Fruit fly (Drosophila melanogaster) whole organism, pupa: ENCODE data around the gene Atpalpha.
A peak's percentile ranks its signal among the peaks of the same experiment; 100 is the strongest.

ENCODE experiments used
- CG10348 ChIP-seq: fragments of 200-800 bp; sonication (Bioruptor generic); IDR thresholded peaks from 2 replicates; pipeline ENCODE4 v1.3.6; 2022; ENCODE audit warnings: missing biosample characterization, missing genetic modification characterization
- CG12605 ChIP-seq: fragments of 200-800 bp; sonication (Bioruptor generic); IDR thresholded peaks from 2 replicates; pipeline ENCODE4 v1.3.6; 2022; ENCODE audit warnings: missing biosample characterization, missing genetic modification characterization
- CG13204 ChIP-seq: fragments of 200-800 bp; sonication (Bioruptor generic); optimal IDR thresholded peaks from 2 replicates; lab custom pipeline; 2018; ENCODE audit warnings: missing biosample characterization, mild to moderate bottlenecking, missing genetic modification characterization, moderate library complexity
- CG14655 ChIP-seq: fragments of 200-800 bp; sonication (Bioruptor generic); optimal IDR thresholded peaks from 3 replicates; lab custom pipeline; 2017; ENCODE audit warnings: mild to moderate bottlenecking, missing biosample characterization, missing genetic modification reagents, missing genetic modification characterization
- CG15710 ChIP-seq: fragments of 200-800 bp; sonication (Bioruptor generic); optimal IDR thresholded peaks from 2 replicates; lab custom pipeline; 2018; ENCODE audit warnings: missing biosample characterization, mild to moderate bottlenecking, missing genetic modification characterization, moderate library complexity
- CG17806 ChIP-seq: fragments of 200-800 bp; sonication (Bioruptor generic); optimal IDR thresholded peaks from 2 replicates; lab custom pipeline; 2018; ENCODE audit warnings: missing biosample characterization, mild to moderate bottlenecking, missing genetic modification characterization, moderate library complexity
- CG32121 ChIP-seq: fragments of 200-800 bp; sonication (Bioruptor generic); IDR thresholded peaks from 2 replicates; pipeline ENCODE4 v1.3.6; 2022; ENCODE audit warnings: missing biosample characterization, missing genetic modification characterization
- CG34367 ChIP-seq: fragments of 200-800 bp; sonication (Bioruptor generic); optimal IDR thresholded peaks from 2 replicates; lab custom pipeline; 2018; ENCODE audit warnings: missing biosample characterization, mild to moderate bottlenecking, missing genetic modification characterization
- CG4496 ChIP-seq: fragments of 200-800 bp; sonication (Bioruptor generic); IDR thresholded peaks from 3 replicates; pipeline ENCODE4 v1.3.6; 2022; ENCODE audit warnings: missing biosample characterization, missing genetic modification characterization
- CG8159 ChIP-seq: fragments of 200-800 bp; sonication (Bioruptor generic); optimal IDR thresholded peaks from 3 replicates; lab custom pipeline; 2018; ENCODE audit warnings: missing biosample characterization, mild to moderate bottlenecking, missing genetic modification characterization, moderate library complexity
- CG8301 ChIP-seq: fragments of 200-800 bp; sonication (Bioruptor generic); optimal IDR thresholded peaks from 2 replicates; lab custom pipeline; 2018; ENCODE audit warnings: missing biosample characterization, mild to moderate bottlenecking, missing genetic modification characterization
- CG9948 ChIP-seq: fragments of 200-800 bp; sonication (Bioruptor generic); optimal IDR thresholded peaks from 2 replicates; lab custom pipeline; 2018; ENCODE audit warnings: missing biosample characterization, mild to moderate bottlenecking, missing genetic modification characterization, moderate library complexity
- D1 ChIP-seq: fragments of 200-800 bp; sonication (Bioruptor generic); optimal IDR thresholded peaks from 2 replicates; lab custom pipeline; 2018; ENCODE audit warnings: missing biosample characterization, mild to moderate bottlenecking, missing genetic modification characterization, moderate library complexity
- EcR ChIP-seq: fragments of 200-800 bp; sonication (Bioruptor generic); optimal IDR thresholded peaks from 3 replicates; lab custom pipeline; 2019; ENCODE audit warnings: missing biosample characterization, missing genetic modification characterization, mild to moderate bottlenecking, moderate library complexity, missing genetic modification reagents
- Ets98B ChIP-seq: fragments of 200-800 bp; sonication (Bioruptor generic); IDR thresholded peaks from 2 replicates; pipeline ENCODE4 v1.3.6; 2022; ENCODE audit warnings: missing biosample characterization, missing genetic modification characterization
- Pif1A ChIP-seq: fragments of 200-800 bp; sonication (Bioruptor generic); optimal IDR thresholded peaks from 3 replicates; lab custom pipeline; 2016; ENCODE audit warnings: missing biosample characterization, missing genetic modification characterization
- Pif1B ChIP-seq: fragments of 200-800 bp; sonication (Bioruptor generic); optimal IDR thresholded peaks from 3 replicates; lab custom pipeline; 2016; ENCODE audit warnings: missing biosample characterization, missing genetic modification characterization
- Snoo ChIP-seq: fragments of 200-800 bp; sonication (Bioruptor generic); optimal IDR thresholded peaks from 3 replicates; lab custom pipeline; 2017; ENCODE audit warnings: missing biosample characterization, mild to moderate bottlenecking, missing genetic modification characterization, inconsistent platforms
- fd96Ca ChIP-seq: fragments of 200-800 bp; sonication (Bioruptor generic); IDR thresholded peaks from 3 replicates; pipeline ENCODE4 v1.3.6; 2022; ENCODE audit warnings: missing biosample characterization, missing genetic modification characterization
- gl ChIP-seq: fragments of 200-800 bp; sonication (Bioruptor generic); optimal IDR thresholded peaks from 2 replicates; lab custom pipeline; 2018; ENCODE audit warnings: missing biosample characterization, mild to moderate bottlenecking, missing genetic modification characterization
- rn ChIP-seq: fragments of 200-800 bp; sonication (Bioruptor generic); IDR thresholded peaks from 2 replicates; pipeline ENCODE4 v1.3.6; 2022; ENCODE audit warnings: missing biosample characterization, missing genetic modification characterization

Atpalpha gene

DNA sequence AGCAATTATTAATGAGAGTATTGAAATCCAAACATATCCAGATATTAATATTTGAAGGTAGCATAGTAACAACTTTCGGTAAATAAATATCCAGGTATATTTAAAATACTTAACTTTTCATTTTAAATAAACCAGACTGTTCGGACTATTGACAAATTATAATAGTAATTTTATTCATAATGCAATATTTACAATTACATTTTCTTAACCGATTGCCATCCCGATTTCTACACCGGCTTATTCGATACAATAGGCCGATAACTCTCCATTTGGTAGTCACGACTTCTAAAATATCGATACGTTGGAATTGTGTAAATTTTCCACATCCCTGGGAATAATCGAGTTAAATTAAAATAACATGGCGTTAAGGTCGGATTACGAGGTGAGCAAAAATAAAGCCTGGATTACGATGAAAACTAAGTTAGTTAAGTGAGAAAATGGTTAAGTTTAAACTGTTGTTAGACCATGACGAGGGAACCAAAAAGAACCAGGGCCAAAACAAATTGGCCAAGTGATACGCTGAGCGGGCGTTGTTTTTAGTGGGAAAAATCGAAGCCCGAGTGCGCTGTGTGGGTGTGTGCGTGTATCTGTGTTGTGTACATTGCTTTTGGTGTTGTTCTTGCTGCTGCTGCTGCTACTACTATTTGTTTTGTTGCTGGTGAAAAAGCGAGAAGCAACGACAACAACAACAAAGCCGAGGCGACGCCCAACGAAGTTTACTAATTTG is at the start of gene Atpalpha:
Gene Atpalpha, plus strand, starts transcription at position 267 of the 727 bp plus-strand sequence.
- no peak for TF ChIP-seq CG17806 (tag; lab: Kevin White, UChicago)
- TF ChIP-seq CG34367 (tag; lab: Kevin White, UChicago): no peak
- no peak for TF ChIP-seq CG8159 (tag; lab: Kevin White, UChicago)
- TF ChIP-seq rn (GFP tag; lab: Robert Waterston, UW): no peak
- TF ChIP-seq Snoo (tag; lab: Kevin White, UChicago): no peak
- TF ChIP-seq gl (tag; lab: Kevin White, UChicago): no peak

DNA sequence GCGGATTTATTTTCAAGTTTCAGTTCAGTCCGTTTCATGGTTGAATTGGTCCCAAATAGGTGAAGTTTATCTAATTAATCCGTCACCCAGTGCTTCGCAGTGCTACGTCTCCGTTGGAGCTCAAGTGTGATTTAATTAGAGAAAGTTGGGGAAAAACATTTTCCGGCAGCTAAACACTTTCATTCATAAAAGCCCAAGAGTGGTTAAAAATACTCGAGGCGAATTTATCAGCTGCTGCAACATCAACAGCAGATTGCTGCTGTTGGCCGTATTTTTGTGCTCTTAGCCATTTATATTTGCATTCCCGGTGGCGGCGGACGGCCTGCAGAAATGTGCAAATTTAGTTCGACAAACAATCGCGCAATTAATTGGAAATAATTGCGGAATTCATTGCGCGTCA is 46.9 kb upstream of the Atpalpha start, which contains the start of gene Grik:
Gene Grik, plus strand, starts transcription at position 301 of the 400 bp plus-strand sequence.
- TF ChIP-seq CG4496 (GFP tag; lab: Robert Waterston, UW) (no peak), CG17806 (tag; lab: Kevin White, UChicago) (no peak), Pif1B (GFP tag; lab: Kevin White, UChicago) (no peak), D1 (tag; lab: Kevin White, UChicago) (no peak), CG32121 (GFP tag; lab: Robert Waterston, UW) (no peak), CG34367 (tag; lab: Kevin White, UChicago) (no peak), CG12605 (no peak)

- TF ChIP-seq CG10348 (GFP tag; lab: Robert Waterston, UW) (no peak), D1 (tag; lab: Kevin White, UChicago) (no peak), rn (GFP tag; lab: Robert Waterston, UW) (no peak), CG15710 (tag; lab: Kevin White, UChicago) (no peak), CG9948 (no peak), CG8301 (tag; lab: Kevin White, UChicago) (no peak), CG13204 (no peak), Pif1A (no peak), CG32121 (GFP tag; lab: Robert Waterston, UW) (no peak), CG17806 (tag; lab: Kevin White, UChicago) (no peak), Pif1B (GFP tag; lab: Kevin White, UChicago) (no peak), Snoo (tag; lab: Kevin White, UChicago) (no peak), CG12605 (no peak), EcR (GFP tag; lab: Kevin White, UChicago) (no peak), CG14655 (GFP tag; lab: Kevin White, UChicago) (no peak), fd96Ca (GFP tag; lab: Robert Waterston, UW) (no peak), gl (tag; lab: Kevin White, UChicago) (no peak), CG34367 (tag; lab: Kevin White, UChicago) (no peak), CG4496 (GFP tag; lab: Robert Waterston, UW) (no peak)
Measured at dm6 chr3R:20905418-20905817, 43.1 kb upstream of the Atpalpha start, which contains the start of gene TotX. Gene TotX, minus strand, starts transcription at chr3R:20905518.

DNA sequence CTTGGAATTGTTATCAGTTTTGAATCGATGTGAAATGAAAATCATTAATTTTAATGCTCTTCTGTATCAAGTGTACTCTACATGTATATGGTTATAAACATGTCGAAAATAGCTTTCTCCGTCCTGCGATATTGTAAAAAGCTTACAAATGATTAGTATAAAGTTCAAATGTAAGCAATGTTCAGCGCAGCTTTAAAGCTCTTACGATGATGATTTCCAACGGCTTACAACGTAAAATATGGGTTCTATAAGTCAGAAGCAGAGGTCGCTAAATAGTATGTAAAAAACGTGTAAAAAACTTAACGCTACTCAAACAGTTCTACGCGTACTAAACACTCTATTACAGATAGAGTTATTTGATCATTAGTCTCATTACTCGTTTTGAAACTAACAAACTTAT is 39.9 kb upstream of the Atpalpha start:
- TF ChIP-seq fd96Ca (GFP tag; lab: Robert Waterston, UW): no peak
- no peak for TF ChIP-seq CG13204
- TF ChIP-seq EcR (GFP tag; lab: Kevin White, UChicago): no peak
- TF ChIP-seq Pif1B (GFP tag; lab: Kevin White, UChicago): no peak
- TF ChIP-seq Snoo (tag; lab: Kevin White, UChicago): no peak
- TF ChIP-seq rn (GFP tag; lab: Robert Waterston, UW): no peak
- TF ChIP-seq CG10348 (GFP tag; lab: Robert Waterston, UW): no peak
- TF ChIP-seq Pif1A: no peak
- no peak for TF ChIP-seq D1 (tag; lab: Kevin White, UChicago)
- no peak for TF ChIP-seq CG8159 (tag; lab: Kevin White, UChicago)
- no peak for TF ChIP-seq CG12605
- no peak for TF ChIP-seq CG34367 (tag; lab: Kevin White, UChicago)
- TF ChIP-seq CG17806 (tag; lab: Kevin White, UChicago): no peak
- no peak for TF ChIP-seq CG32121 (GFP tag; lab: Robert Waterston, UW)
- no peak for TF ChIP-seq gl (tag; lab: Kevin White, UChicago)
- TF ChIP-seq Ets98B (GFP tag; lab: Robert Waterston, UW): no peak

dm6 chr3R:20912725-20913124 is 35.8 kb upstream of the Atpalpha start:
- 0 out of 2 replicates have a peak, but pooled peaks have one; percentile 19 for TF ChIP-seq CG32121 (GFP tag; lab: Robert Waterston, UW)
- TF ChIP-seq CG12605: peak; percentile 31; the same call in 1 of the 2 replicates
- no peak for TF ChIP-seq gl (tag; lab: Kevin White, UChicago)
- peak; percentile 29 for TF ChIP-seq EcR (GFP tag; lab: Kevin White, UChicago)
- no peak for TF ChIP-seq Pif1B (GFP tag; lab: Kevin White, UChicago)

DNA sequence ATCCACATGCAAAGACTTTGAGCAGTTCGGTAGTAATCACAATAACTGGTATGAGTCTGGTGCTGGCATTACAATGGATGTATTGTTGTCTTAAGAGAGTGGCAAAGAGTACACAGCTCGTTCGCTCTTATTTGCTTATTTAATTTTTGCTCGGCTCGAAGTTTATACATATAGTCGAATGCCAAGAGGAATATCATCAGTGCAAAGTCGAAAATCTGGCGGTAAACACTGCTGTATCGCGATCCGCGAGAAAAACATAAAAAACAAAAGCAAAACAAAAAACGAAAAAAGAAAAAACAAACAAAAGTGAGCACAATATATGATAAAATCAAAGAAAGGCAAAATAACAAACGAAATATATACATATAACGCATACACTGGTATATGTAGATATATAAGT is 34.4 kb upstream of the Atpalpha start, which contains the start of gene hdly:
Gene hdly, plus strand, starts transcription at position 194 of the 400 bp plus-strand sequence.
- peak; percentile 99 for TF ChIP-seq Ets98B (GFP tag; lab: Robert Waterston, UW)
- TF ChIP-seq CG13204: peak; percentile 99
- TF ChIP-seq rn (GFP tag; lab: Robert Waterston, UW): peak; percentile 99
- peak; percentile 99 for TF ChIP-seq Pif1B (GFP tag; lab: Kevin White, UChicago)
- peak; percentile 98 for TF ChIP-seq fd96Ca (GFP tag; lab: Robert Waterston, UW)
- peak; percentile 90 for TF ChIP-seq CG9948
- peak; percentile 94 for TF ChIP-seq CG17806 (tag; lab: Kevin White, UChicago)
- TF ChIP-seq CG12605: peak; percentile 100
- TF ChIP-seq CG14655 (GFP tag; lab: Kevin White, UChicago): peak; percentile 98
- TF ChIP-seq D1 (tag; lab: Kevin White, UChicago): peak; percentile 84
- TF ChIP-seq CG4496 (GFP tag; lab: Robert Waterston, UW): peak; percentile 99
- TF ChIP-seq CG15710 (tag; lab: Kevin White, UChicago): peak; percentile 97
- peak; percentile 99 for TF ChIP-seq Pif1A
- TF ChIP-seq CG8301 (tag; lab: Kevin White, UChicago): peak; percentile 97
- TF ChIP-seq CG34367 (tag; lab: Kevin White, UChicago): peak; percentile 99
- TF ChIP-seq CG8159 (tag; lab: Kevin White, UChicago): peak; percentile 93
- TF ChIP-seq EcR (GFP tag; lab: Kevin White, UChicago): peak; percentile 80
- TF ChIP-seq CG32121 (GFP tag; lab: Robert Waterston, UW): peak; percentile 99
- no peak for TF ChIP-seq CG10348 (GFP tag; lab: Robert Waterston, UW)
- TF ChIP-seq gl (tag; lab: Kevin White, UChicago): peak; percentile 100
- TF ChIP-seq Snoo (tag; lab: Kevin White, UChicago): peak; percentile 98
- TF ChIP-seq, all 21 proteins: peak for 20
